ENCODE assay signal across 2 fruit fly cellular contexts in genomic region chr3L:16872487-16872955, dm6.
A peak's percentile ranks its signal among the peaks of the same experiment; 100 is the strongest.
TF ChIP-seq lines count a peak whose summit lies in the region.

No protein-coding gene starts in this region.

TF ChIP-seq in whole organism, embryonic, 481 proteins besides CTCF, POLR2A, EP300 and RAD21 (continued from another document and continues in another):
- TF ChIP-seq CG9727 (GFP tag; optimal IDR thresholded peaks at IDR 0.05; lab: Kevin White, UChicago) (peak; percentile 62), CG16863 (GFP tag; optimal IDR thresholded peaks at IDR 0.05; lab: Kevin White, UChicago) (peak; percentile 58), vvl (GFP tag; IDR thresholded peaks at IDR 0.05; lab: Robert Waterston, UW) (peak; percentile 42; the same call in 1 of the 2 replicates), CG12299 (tag; optimal IDR thresholded peaks at IDR 0.05; lab: Kevin White, UChicago) (peak; percentile 73), CG6689 (GFP tag; IDR thresholded peaks at IDR 0.05; lab: Robert Waterston, UW) (peak; percentile 73), Oli (tag; optimal IDR thresholded peaks at IDR 0.05; lab: Kevin White, UChicago) (peak; percentile 88), Hand (GFP tag; optimal IDR thresholded peaks at IDR 0.05; lab: Kevin White, UChicago) (peak; percentile 40), CG3281 (GFP tag; optimal IDR thresholded peaks at IDR 0.05; lab: Kevin White, UChicago) (peak; percentile 85), BtbVII (GFP tag; optimal IDR thresholded peaks at IDR 0.05; lab: Kevin White, UChicago) (peak; percentile 57), CG14860 (GFP tag; IDR thresholded peaks at IDR 0.05; lab: Robert Waterston, UW; ENCODE audit: partially characterized antibody) (no peak), CG10979 (tag; optimal IDR thresholded peaks at IDR 0.05; lab: Kevin White, UChicago) (peak; percentile 70), ara (GFP tag; IDR thresholded peaks at IDR 0.05; lab: Robert Waterston, UW) (peak; percentile 28; the same call in 1 of the 2 replicates), Hr3 (GFP tag; optimal IDR thresholded peaks at IDR 0.05; lab: Kevin White, UChicago) (peak; percentile 48), D19A (tag; optimal IDR thresholded peaks at IDR 0.05; lab: Kevin White, UChicago) (peak; percentile 54), tx (GFP tag; optimal IDR thresholded peaks at IDR 0.05; lab: Kevin White, UChicago) (peak; percentile 46), lmd (GFP tag; IDR thresholded peaks at IDR 0.05; lab: Robert Waterston, UW) (peak; percentile 65), CG14014 (GFP tag; IDR thresholded peaks at IDR 0.05; lab: Robert Waterston, UW) (peak; percentile 17; the same call in 1 of the 2 replicates), seq (GFP tag; IDR thresholded peaks at IDR 0.05; lab: Robert Waterston, UW) (peak; percentile 54; the same call in 1 of the 2 replicates), danr (GFP tag; IDR thresholded peaks at IDR 0.05; lab: Robert Waterston, UW) (no peak), CG1603 (tag; optimal IDR thresholded peaks at IDR 0.05; lab: Kevin White, UChicago) (peak; percentile 62), CG6272 (GFP tag; IDR thresholded peaks at IDR 0.05; lab: Robert Waterston, UW) (no peak), CG15479 (GFP tag; optimal IDR thresholded peaks at IDR 0.05; lab: Kevin White, UChicago) (no peak), eyg (GFP tag; optimal IDR thresholded peaks at IDR 0.05; lab: Kevin White, UChicago) (peak; percentile 53), gcm (GFP tag; optimal IDR thresholded peaks at IDR 0.05; lab: Kevin White, UChicago) (peak; percentile 67), dpn (GFP tag; optimal IDR thresholded peaks at IDR 0.05; lab: Kevin White, UChicago) (peak; percentile 21 to 55), wek (GFP tag; optimal IDR thresholded peaks at IDR 0.05; lab: Kevin White, UChicago) (peak; percentile 54), CG9876 (GFP tag; optimal IDR thresholded peaks at IDR 0.05; lab: Kevin White, UChicago) (peak; percentile 24), Deaf1 (tag; optimal IDR thresholded peaks at IDR 0.05; lab: Kevin White, UChicago) (peak; percentile 48), CG32767 (GFP tag; IDR thresholded peaks at IDR 0.05; lab: Robert Waterston, UW) (no peak), tin (GFP tag; optimal IDR thresholded peaks at IDR 0.05; lab: Kevin White, UChicago) (peak; percentile 48), Mes4 (GFP tag; optimal IDR thresholded peaks at IDR 0.05; lab: Kevin White, UChicago) (peak; percentile 14), trem (tag; optimal IDR thresholded peaks at IDR 0.05; lab: Kevin White, UChicago) (peak; percentile 43), E2f2 (GFP tag; IDR thresholded peaks at IDR 0.05; lab: Robert Waterston, UW) (0 out of 2 replicates have a peak, but pooled peaks have one; percentile 39), nom (GFP tag; optimal IDR thresholded peaks at IDR 0.05; lab: Kevin White, UChicago) (no peak), Hsf (GFP tag; optimal IDR thresholded peaks at IDR 0.05; lab: Kevin White, UChicago) (peak; percentile 75), Usf (GFP tag; optimal IDR thresholded peaks at IDR 0.05; lab: Kevin White, UChicago) (peak; percentile 39), cwo (GFP tag; optimal IDR thresholded peaks at IDR 0.05; lab: Kevin White, UChicago) (peak; percentile 64), so (GFP tag; IDR thresholded peaks at IDR 0.05; lab: Robert Waterston, UW) (peak; percentile 44; the same call in 1 of the 3 replicates), hkb (optimal IDR thresholded peaks at IDR 0.05; lab: Kevin White, UChicago) (no peak), hkb (GFP tag; IDR thresholded peaks at IDR 0.05; lab: Robert Waterston, UW) (peak; percentile 81), CG2116 (GFP tag; optimal IDR thresholded peaks at IDR 0.05; lab: Kevin White, UChicago) (peak; percentile 11), Meics (GFP tag; optimal IDR thresholded peaks at IDR 0.05; lab: Kevin White, UChicago) (peak; percentile 78), HmgD (GFP tag; optimal IDR thresholded peaks at IDR 0.05; lab: Kevin White, UChicago) (no peak), CG10147 (GFP tag; optimal IDR thresholded peaks at IDR 0.05; lab: Kevin White, UChicago) (peak; percentile 75), D19B (GFP tag; optimal IDR thresholded peaks at IDR 0.05; lab: Kevin White, UChicago) (peak; percentile 1), CG3163 (GFP tag; optimal IDR thresholded peaks at IDR 0.05; lab: Kevin White, UChicago) (no peak), CG3407 (GFP tag; optimal IDR thresholded peaks at IDR 0.05; lab: Kevin White, UChicago) (peak; percentile 60), CG9437 (GFP tag; optimal IDR thresholded peaks at IDR 0.05; lab: Kevin White, UChicago) (peak; percentile 84), crol (GFP tag; IDR thresholded peaks at IDR 0.05; lab: Robert Waterston, UW) (no peak), CG18262 (tag; optimal IDR thresholded peaks at IDR 0.05; lab: Kevin White, UChicago) (peak; percentile 80), CG7928 (GFP tag; optimal IDR thresholded peaks at IDR 0.05; lab: Kevin White, UChicago) (peak; percentile 28), maf-S (GFP tag; optimal IDR thresholded peaks at IDR 0.05; lab: Kevin White, UChicago) (peak; percentile 52), CG4424 (GFP tag; optimal IDR thresholded peaks at IDR 0.05; lab: Kevin White, UChicago) (peak; percentile 54), CG9797 (GFP tag; optimal IDR thresholded peaks at IDR 0.05; lab: Kevin White, UChicago) (no peak), pzg (GFP tag; optimal IDR thresholded peaks at IDR 0.05; lab: Kevin White, UChicago) (no peak), CG18476 (GFP tag; optimal IDR thresholded peaks at IDR 0.05; lab: Kevin White, UChicago) (peak; percentile 59), E2f1 (GFP tag; IDR thresholded peaks at IDR 0.05; lab: Robert Waterston, UW) (0 out of 2 replicates have a peak, but pooled peaks have one; percentile 19), CG32772 (GFP tag; IDR thresholded peaks at IDR 0.05; lab: Robert Waterston, UW) (no peak), Gug (GFP tag; IDR thresholded peaks at IDR 0.05; lab: Robert Waterston, UW) (peak; percentile 8; the same call in 1 of the 4 replicates), CG7372 (GFP tag; IDR thresholded peaks at IDR 0.05; lab: Robert Waterston, UW) (0 out of 2 replicates have a peak, but pooled peaks have one; percentile 30), gcm2 (GFP tag; optimal IDR thresholded peaks at IDR 0.05; lab: Kevin White, UChicago) (peak; percentile 37), CG3847 (GFP tag; IDR thresholded peaks at IDR 0.05; lab: Robert Waterston, UW) (peak; percentile 25; the same call in 1 of the 2 replicates), Oaz (GFP tag; IDR thresholded peaks at IDR 0.05; lab: Robert Waterston, UW) (0 out of 2 replicates have a peak, but pooled peaks have one; percentile 24), CG10543 (GFP tag; optimal IDR thresholded peaks at IDR 0.05; lab: Kevin White, UChicago) (peak; percentile 20)

TF ChIP-seq in whole organism, prepupa, 60 proteins besides CTCF, POLR2A, EP300 and RAD21 (continued from another document):
- TF ChIP-seq Hr39 (GFP tag; optimal IDR thresholded peaks at IDR 0.05; lab: Kevin White, UChicago): peak; percentile 38
- TF ChIP-seq CG15336 (GFP tag; IDR thresholded peaks at IDR 0.05; lab: Robert Waterston, UW): peak; percentile 89
- TF ChIP-seq svp (GFP tag; lab: Kevin White, UChicago): no peak
- TF ChIP-seq salr (GFP tag; optimal IDR thresholded peaks at IDR 0.05; lab: Kevin White, UChicago): peak in 1 of 2 experiments; percentile 88
- no peak for TF ChIP-seq fd85E (GFP tag; optimal IDR thresholded peaks at IDR 0.05; lab: Kevin White, UChicago)
- TF ChIP-seq CG11762 (GFP tag; optimal IDR thresholded peaks at IDR 0.05; lab: Kevin White, UChicago; ENCODE audit: insufficient read depth): peak; percentile 55
- peak; percentile 51 for TF ChIP-seq fd59A (GFP tag; optimal IDR thresholded peaks at IDR 0.05; lab: Kevin White, UChicago)
- peak; percentile 49 for TF ChIP-seq Sox102F (GFP tag; optimal IDR thresholded peaks at IDR 0.05; lab: Kevin White, UChicago)
- TF ChIP-seq CG34406 (GFP tag; optimal IDR thresholded peaks at IDR 0.05; lab: Kevin White, UChicago): peak; percentile 65
- peak; percentile 80 for TF ChIP-seq achi (GFP tag; optimal IDR thresholded peaks at IDR 0.05; lab: Kevin White, UChicago)
- TF ChIP-seq OdsH (GFP tag; optimal IDR thresholded peaks at IDR 0.05; lab: Kevin White, UChicago): peak; percentile 79
- peak; percentile 95 for TF ChIP-seq CG6276 (GFP tag; optimal IDR thresholded peaks at IDR 0.05; lab: Kevin White, UChicago)
- TF ChIP-seq CG11294 (GFP tag; IDR thresholded peaks at IDR 0.05; lab: Robert Waterston, UW): peak; percentile 44; the same call in 1 of the 2 replicates
- TF ChIP-seq Ets96B (tag; optimal IDR thresholded peaks at IDR 0.05; lab: Kevin White, UChicago): peak; percentile 48
- peak; percentile 36 for TF ChIP-seq lz (GFP tag; optimal IDR thresholded peaks at IDR 0.05; lab: Kevin White, UChicago)
- peak; percentile 42 for TF ChIP-seq CG10669 (GFP tag; optimal IDR thresholded peaks at IDR 0.05; lab: Kevin White, UChicago)
- TF ChIP-seq acj6 (GFP tag; optimal IDR thresholded peaks at IDR 0.05; lab: Kevin White, UChicago): peak; percentile 66
- peak; percentile 85 for TF ChIP-seq CG4318 (GFP tag; optimal IDR thresholded peaks at IDR 0.05; lab: Kevin White, UChicago)
- TF ChIP-seq Hr38 (GFP tag; optimal IDR thresholded peaks at IDR 0.05; lab: Kevin White, UChicago): no peak
- TF ChIP-seq CG9139 (GFP tag; optimal IDR thresholded peaks at IDR 0.05; lab: Kevin White, UChicago): peak; percentile 26
- peak; percentile 54 for TF ChIP-seq CG11902 (GFP tag; optimal IDR thresholded peaks at IDR 0.05; lab: Kevin White, UChicago)
- TF ChIP-seq fkh (GFP tag; optimal IDR thresholded peaks at IDR 0.05; lab: Kevin White, UChicago): peak; percentile 51
- peak; percentile 74 for TF ChIP-seq CG8319 (GFP tag; optimal IDR thresholded peaks at IDR 0.05; lab: Kevin White, UChicago)
- TF ChIP-seq Sox14 (GFP tag; optimal IDR thresholded peaks at IDR 0.05; lab: Kevin White, UChicago): peak; percentile 70
- peak; percentile 9 for TF ChIP-seq Ets21C (GFP tag; optimal IDR thresholded peaks at IDR 0.05; lab: Kevin White, UChicago)
- peak; percentile 95 for TF ChIP-seq CG32006 (GFP tag; optimal IDR thresholded peaks at IDR 0.05; lab: Kevin White, UChicago)
- TF ChIP-seq Gug (GFP tag; IDR thresholded peaks at IDR 0.05; lab: Robert Waterston, UW): peak; percentile 56; the same call in 1 of the 2 replicates
- no peak for TF ChIP-seq Blimp-1 (GFP tag; optimal IDR thresholded peaks at IDR 0.05; lab: Kevin White, UChicago)
- TF ChIP-seq Hr4 (GFP tag; optimal IDR thresholded peaks at IDR 0.05; lab: Kevin White, UChicago): peak; percentile 95
- TF ChIP-seq Sox15 (GFP tag; optimal IDR thresholded peaks at IDR 0.05; lab: Kevin White, UChicago): peak; percentile 45
- no peak for TF ChIP-seq Eip93F (GFP tag; optimal IDR thresholded peaks at IDR 0.05; lab: Kevin White, UChicago)
- peak; percentile 74 for TF ChIP-seq pdm3 (GFP tag; optimal IDR thresholded peaks at IDR 0.05; lab: Kevin White, UChicago)
- TF ChIP-seq Met (GFP tag; optimal IDR thresholded peaks at IDR 0.05; lab: Kevin White, UChicago): peak; percentile 57
- TF ChIP-seq CG10631 (GFP tag; optimal IDR thresholded peaks at IDR 0.05; lab: Kevin White, UChicago): peak; percentile 74
- TF ChIP-seq dsx (GFP tag; optimal IDR thresholded peaks at IDR 0.05; lab: Kevin White, UChicago; ENCODE audit: poor library complexity, severe bottlenecking): peak; percentile 53
- TF ChIP-seq CG16779 (tag; optimal IDR thresholded peaks at IDR 0.05; lab: Kevin White, UChicago): peak; percentile 49
- peak; percentile 93 for TF ChIP-seq CG8119 (GFP tag; IDR thresholded peaks at IDR 0.05; lab: Robert Waterston, UW)
